Fruit fly (Drosophila melanogaster): ENCODE results near the gene Mpcp2.
A peak's percentile ranks its signal among the peaks of the same experiment; 100 is the strongest.

Gene Mpcp2

dm6 chr3L:14574649-14575048 is 37.2 kb downstream of the Mpcp2 start:
- TF ChIP-seq CG7101 (tag; optimal IDR thresholded peaks at IDR 0.05) (no peak), CG12768 (GFP tag; optimal IDR thresholded peaks at IDR 0.05) (no peak), CG11617 (GFP tag; optimal IDR thresholded peaks at IDR 0.05) (no peak), cnc (optimal IDR thresholded peaks at IDR 0.05) (no peak), Mnt (GFP tag; optimal IDR thresholded peaks at IDR 0.05) (no peak), CG33017 (tag; optimal IDR thresholded peaks at IDR 0.05) (no peak), kay (GFP tag; ENCODE audit: borderline replicate concordance) (no peak)

- no peak for TF ChIP-seq toe (GFP tag; optimal IDR thresholded peaks at IDR 0.05)
- TF ChIP-seq Hr96 (GFP tag; optimal IDR thresholded peaks at IDR 0.05) = no peak
- TF ChIP-seq CG7101 (tag; optimal IDR thresholded peaks at IDR 0.05) = no peak
- no peak for TF ChIP-seq Crg-1 (GFP tag; optimal IDR thresholded peaks at IDR 0.05)
- TF ChIP-seq CG33017 (tag; optimal IDR thresholded peaks at IDR 0.05) = no peak
- no peak for TF ChIP-seq CG7045 (GFP tag; optimal IDR thresholded peaks at IDR 0.05)
Observed at dm6 chr3L:14575974-14576373, 38.5 kb downstream of the Mpcp2 start.

dm6 chr3L:14578896-14579295 is 41.4 kb downstream of the Mpcp2 start:
- TF ChIP-seq CG7101 (tag; optimal IDR thresholded peaks at IDR 0.05) (no peak), toe (GFP tag; optimal IDR thresholded peaks at IDR 0.05) (no peak), pad (GFP tag; optimal IDR thresholded peaks at IDR 0.05) (peak; percentile 96), CG33017 (tag; optimal IDR thresholded peaks at IDR 0.05) (no peak), CG14711 (tag; optimal IDR thresholded peaks at IDR 0.05) (no peak), cnc (optimal IDR thresholded peaks at IDR 0.05) (no peak)

DNA sequence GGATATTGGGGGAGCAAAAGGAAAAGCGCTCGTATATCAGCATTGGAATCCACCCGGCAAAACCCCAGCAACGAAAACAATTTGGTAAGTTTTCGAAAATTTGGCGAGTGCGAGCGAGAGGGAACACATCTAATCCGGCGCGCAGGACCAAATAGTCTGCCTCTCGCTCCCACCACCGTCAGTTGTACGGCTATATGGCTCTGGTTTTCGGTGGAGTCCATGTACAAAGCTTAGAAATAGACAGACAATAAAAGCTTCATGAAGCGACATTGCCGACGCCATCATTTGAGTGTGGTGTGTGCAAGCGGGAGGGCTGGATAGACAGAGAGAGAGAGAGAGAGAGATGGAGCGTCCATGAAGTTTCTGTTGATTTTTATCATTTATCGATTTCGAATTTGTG is 42.8 kb downstream of the Mpcp2 start:
- TF ChIP-seq tj (GFP tag; optimal IDR thresholded peaks at IDR 0.05) (no peak), Crg-1 (GFP tag; optimal IDR thresholded peaks at IDR 0.05) (no peak), Clk (GFP tag; optimal IDR thresholded peaks at IDR 0.05) (no peak)

- TF ChIP-seq CG5204 (GFP tag; optimal IDR thresholded peaks at IDR 0.05) (no peak), kay (GFP tag; ENCODE audit: borderline replicate concordance) (no peak), CG14711 (tag; optimal IDR thresholded peaks at IDR 0.05) (no peak), CG7101 (tag; optimal IDR thresholded peaks at IDR 0.05) (no peak), cic (GFP tag; optimal IDR thresholded peaks at IDR 0.05) (no peak), bab1 (GFP tag; optimal IDR thresholded peaks at IDR 0.05) (no peak), CG1620 (GFP tag; optimal IDR thresholded peaks at IDR 0.05) (no peak), toe (GFP tag; optimal IDR thresholded peaks at IDR 0.05) (no peak), Mnt (GFP tag; optimal IDR thresholded peaks at IDR 0.05) (no peak), CG33017 (tag; optimal IDR thresholded peaks at IDR 0.05) (no peak), Clk (GFP tag; optimal IDR thresholded peaks at IDR 0.05) (no peak), tj (GFP tag; optimal IDR thresholded peaks at IDR 0.05) (no peak), cnc (optimal IDR thresholded peaks at IDR 0.05) (no peak), Hr96 (GFP tag; optimal IDR thresholded peaks at IDR 0.05) (no peak), CG12768 (GFP tag; optimal IDR thresholded peaks at IDR 0.05) (no peak)
Observed at dm6 chr3L:14582736-14583135, 45.3 kb downstream of the Mpcp2 start.

- TF ChIP-seq cnc (optimal IDR thresholded peaks at IDR 0.05) (no peak), cic (GFP tag; optimal IDR thresholded peaks at IDR 0.05) (no peak), tj (GFP tag; optimal IDR thresholded peaks at IDR 0.05) (no peak), pad (GFP tag; optimal IDR thresholded peaks at IDR 0.05) (no peak), Clk (GFP tag; optimal IDR thresholded peaks at IDR 0.05) (no peak), kay (GFP tag; ENCODE audit: borderline replicate concordance) (no peak), toe (GFP tag; optimal IDR thresholded peaks at IDR 0.05) (no peak), Crg-1 (GFP tag; optimal IDR thresholded peaks at IDR 0.05) (no peak), CG12768 (GFP tag; optimal IDR thresholded peaks at IDR 0.05) (no peak), CG1620 (GFP tag; optimal IDR thresholded peaks at IDR 0.05) (no peak), bab1 (GFP tag; optimal IDR thresholded peaks at IDR 0.05) (no peak), CG7101 (tag; optimal IDR thresholded peaks at IDR 0.05) (no peak)
Observed at dm6 chr3L:14583803-14584202, 46.4 kb downstream of the Mpcp2 start.

All from whole organism, adult.